Worm (Caenorhabditis elegans) whole organism, L4/young adult: Measurements from ENCODE around the gene tat-2.

Source experiments
- W03F9.2 ChIP-seq: fragments of 150-350 bp; optimal IDR thresholded peaks from 2 replicates; lab custom pipeline; 2014; ENCODE audit warnings: missing biosample characterization, missing genetic modification characterization
- him-1 ChIP-seq: sonication (generic microtip); optimal IDR thresholded peaks from 2 replicates; lab custom pipeline; 2016; ENCODE audit warnings: missing genotype, missing genetic modification reagents, missing genetic modification characterization, missing compliant biosample characterization

DNA sequence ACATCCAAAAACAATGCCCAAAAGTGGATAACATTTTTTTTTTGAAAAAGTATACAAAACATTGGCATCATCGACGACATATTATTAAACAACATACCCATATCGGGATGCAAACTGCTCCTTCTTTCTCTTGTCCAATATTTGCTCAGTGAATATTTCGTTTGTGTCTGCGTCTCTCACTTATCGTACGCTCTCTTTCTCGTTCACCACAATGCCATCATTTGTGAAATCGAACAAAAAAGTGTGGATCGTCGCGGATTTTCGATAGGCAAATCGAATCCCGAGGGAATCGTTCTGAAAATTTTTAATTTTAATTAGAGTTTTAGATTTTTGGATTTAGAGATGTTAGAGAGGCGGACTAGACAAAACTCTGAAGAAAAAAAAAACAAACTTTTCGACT, at the start of gene tat-2:
- no peak for TF ChIP-seq him-1 (tag; lab: Kevin White, UChicago)
- TF ChIP-seq W03F9.2 (tag; lab: Kevin White, UChicago) = no peak
